Fruit fly (Drosophila melanogaster): ENCODE measurements around the gene ND-15.

dm6 chr2L:72752-73435 is 41.6 kb upstream of the ND-15 start:
- peak; percentile 39; the same call in 1 of the 3 replicates for TF ChIP-seq HLH4C (GFP tag; IDR thresholded peaks at IDR 0.05; ENCODE audit: partially characterized antibody)
- TF ChIP-seq NFAT (GFP tag; IDR thresholded peaks at IDR 0.05): peak; percentile 73; the same call in 1 of the 2 replicates
- peak; percentile 75 for TF ChIP-seq CG15514 (GFP tag; optimal IDR thresholded peaks at IDR 0.05)
- TF ChIP-seq ttk (GFP tag; IDR thresholded peaks at IDR 0.05): peak; percentile 29; the same call in 1 of the 2 replicates
- no peak for TF ChIP-seq sqz (GFP tag; optimal IDR thresholded peaks at IDR 0.05)
- TF ChIP-seq ftz-f1 (GFP tag; optimal IDR thresholded peaks at IDR 0.05): no peak
- TF ChIP-seq Hr78 (GFP tag; optimal IDR thresholded peaks at IDR 0.05): no peak
